Worm (Caenorhabditis elegans): ENCODE results near the gene F09F9.2.

Gene F09F9.2

DNA sequence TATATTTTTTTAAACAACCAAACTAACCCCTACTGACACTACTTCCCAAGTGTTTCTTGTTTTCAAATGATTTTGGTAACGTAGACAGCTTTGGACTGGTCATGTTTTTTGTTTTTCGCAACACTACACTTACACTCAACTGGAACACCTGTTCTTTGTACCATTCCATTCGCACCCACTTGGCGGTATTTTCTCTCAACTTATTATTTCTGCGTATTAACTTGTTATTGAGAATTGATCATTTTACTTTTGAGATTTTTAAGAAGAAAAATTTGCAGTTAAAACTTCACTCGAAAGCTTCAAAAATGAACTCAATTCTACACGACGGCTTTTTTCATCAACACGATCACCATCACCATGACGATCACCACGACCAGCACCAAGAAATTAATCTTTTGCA is 23.6 kb upstream of the F09F9.2 start, which contains the start of gene ZK470.2:
Gene ZK470.2, plus strand, starts transcription at position 301 of the 400 bp plus-strand sequence.
- no peak for TF ChIP-seq fos-1 (tag; optimal IDR thresholded peaks at IDR 0.05)
- no peak for TF ChIP-seq fkh-2 (tag; optimal IDR thresholded peaks at IDR 0.05)
- no peak for TF ChIP-seq elt-1 (tag; optimal IDR thresholded peaks at IDR 0.05)
- TF ChIP-seq pha-4 (tag; optimal IDR thresholded peaks at IDR 0.05): no peak
- TF ChIP-seq eor-1 (tag; optimal IDR thresholded peaks at IDR 0.05): no peak
- TF ChIP-seq ceh-9 (tag; optimal IDR thresholded peaks at IDR 0.05): no peak
- no peak for TF ChIP-seq egl-5 (tag; optimal IDR thresholded peaks at IDR 0.05)
- TF ChIP-seq unc-39 (tag; optimal IDR thresholded peaks at IDR 0.05): no peak
- no peak for TF ChIP-seq zag-1 (tag; optimal IDR thresholded peaks at IDR 0.05)
- TF ChIP-seq nhr-23 (tag; optimal IDR thresholded peaks at IDR 0.05): no peak
- no peak for TF ChIP-seq lin-15B (tag; optimal IDR thresholded peaks at IDR 0.05)
- no peak for TF ChIP-seq nhr-28 (tag; optimal IDR thresholded peaks at IDR 0.05)
- no peak for TF ChIP-seq mml-1 (tag; optimal IDR thresholded peaks at IDR 0.05)
- TF ChIP-seq hmg-11 (tag; optimal IDR thresholded peaks at IDR 0.05): no peak
- no peak for TF ChIP-seq ZK546.5 (tag; optimal IDR thresholded peaks at IDR 0.05)
- TF ChIP-seq fkh-10 (GFP tag; optimal IDR thresholded peaks at IDR 0.05): no peak

DNA sequence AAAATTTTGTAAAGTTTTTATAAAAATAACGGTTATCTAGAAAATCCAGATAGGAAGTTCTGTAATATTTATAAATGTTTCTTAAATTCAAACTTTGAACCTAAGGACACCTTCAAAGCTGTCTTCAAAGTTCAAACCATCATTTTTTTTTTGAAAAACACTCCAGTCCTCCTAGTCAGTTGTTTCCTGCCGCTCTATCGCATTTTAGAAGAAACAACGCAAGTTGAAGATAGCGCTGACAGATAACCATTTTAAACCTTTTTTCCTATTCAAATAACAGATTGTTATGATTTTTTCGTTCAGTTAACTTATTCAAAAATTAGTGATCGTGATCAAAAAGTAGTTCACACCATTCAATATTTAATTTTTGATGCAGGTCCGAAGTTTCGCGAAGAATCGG is 22.1 kb upstream of the F09F9.2 start:
- TF ChIP-seq pqm-1 (tag; optimal IDR thresholded peaks at IDR 0.05) (peak; percentile 15), egl-5 (tag; optimal IDR thresholded peaks at IDR 0.05) (no peak), lin-39 (tag; optimal IDR thresholded peaks at IDR 0.05) (no peak), nfya-1 (tag; optimal IDR thresholded peaks at IDR 0.05; ENCODE audit: insufficient read depth) (peak; percentile 9), ceh-16 (tag; optimal IDR thresholded peaks at IDR 0.05) (no peak), ama-1 (optimal IDR thresholded peaks at IDR 0.05) (peak; percentile 58), elt-2 (tag; optimal IDR thresholded peaks at IDR 0.05) (peak; percentile 18)

DNA sequence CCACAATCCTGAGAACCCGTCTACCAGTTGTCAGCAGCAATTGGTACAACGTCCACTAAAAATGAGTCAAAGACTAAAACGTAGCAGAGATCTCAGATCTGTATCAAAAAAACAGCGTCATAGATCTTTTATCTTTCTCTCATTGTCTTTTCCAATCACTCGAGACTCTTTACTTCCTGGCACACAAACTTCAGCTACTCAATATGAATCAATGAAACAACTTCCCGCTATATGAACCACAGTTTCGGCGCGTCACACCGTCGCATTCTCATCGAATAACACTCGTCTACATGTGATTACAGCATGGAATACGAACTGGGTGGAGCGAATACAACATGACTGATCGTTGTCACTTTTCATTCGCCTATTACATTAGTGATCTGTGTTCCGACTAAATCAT is 21.0 kb upstream of the F09F9.2 start:
- TF ChIP-seq nhr-43 (tag; optimal IDR thresholded peaks at IDR 0.05; ENCODE audit: poor library complexity, severe bottlenecking) (peak; percentile 95), nhr-23 (tag; optimal IDR thresholded peaks at IDR 0.05) (peak; percentile 94), eor-1 (tag; optimal IDR thresholded peaks at IDR 0.05) (no peak), nhr-25 (tag; optimal IDR thresholded peaks at IDR 0.05) (peak; percentile 88), elt-1 (tag; optimal IDR thresholded peaks at IDR 0.05) (peak; percentile 48), nhr-76 (tag; optimal IDR thresholded peaks at IDR 0.05) (no peak), nfya-1 (tag; optimal IDR thresholded peaks at IDR 0.05; ENCODE audit: insufficient read depth) (peak; percentile 44), unc-39 (tag; optimal IDR thresholded peaks at IDR 0.05) (no peak), jun-1 (tag; optimal IDR thresholded peaks at IDR 0.05) (peak; percentile 69), fkh-10 (GFP tag; optimal IDR thresholded peaks at IDR 0.05) (no peak), ama-1 (optimal IDR thresholded peaks at IDR 0.05) (no peak), elt-3 (tag; optimal IDR thresholded peaks at IDR 0.05) (peak; percentile 22 to 37 (median 29)), pqm-1 (tag; optimal IDR thresholded peaks at IDR 0.05) (peak; percentile 43), mml-1 (tag; optimal IDR thresholded peaks at IDR 0.05) (no peak), mdl-1 (tag; optimal IDR thresholded peaks at IDR 0.05) (no peak), egl-5 (tag; optimal IDR thresholded peaks at IDR 0.05) (peak; percentile 28), lin-15B (tag; optimal IDR thresholded peaks at IDR 0.05) (no peak), R02D3.7 (tag; optimal IDR thresholded peaks at IDR 0.05) (no peak), fkh-2 (tag; optimal IDR thresholded peaks at IDR 0.05) (no peak), snpc-4 (tag; optimal IDR thresholded peaks at IDR 0.05) (no peak), egl-27 (tag; optimal IDR thresholded peaks at IDR 0.05) (peak; percentile 1), tbx-2 (tag; optimal IDR thresholded peaks at IDR 0.05) (peak; percentile 56), nhr-237 (tag; optimal IDR thresholded peaks at IDR 0.05) (no peak), ZK546.5 (tag; optimal IDR thresholded peaks at IDR 0.05) (no peak), skn-1 (tag; optimal IDR thresholded peaks at IDR 0.05) (no peak), ztf-4 (tag; optimal IDR thresholded peaks at IDR 0.05) (peak; percentile 79), ceh-28 (tag; optimal IDR thresholded peaks at IDR 0.05) (peak; percentile 76), ceh-82 (tag; optimal IDR thresholded peaks at IDR 0.05) (no peak), nhr-77 (tag; optimal IDR thresholded peaks at IDR 0.05) (no peak)

- TF ChIP-seq nfya-1 (tag; optimal IDR thresholded peaks at IDR 0.05; ENCODE audit: insufficient read depth): peak; percentile 6
- no peak for TF ChIP-seq nhr-237 (tag; optimal IDR thresholded peaks at IDR 0.05)
Observed at ce11 chrX:4131354-4131753, 20.1 kb upstream of the F09F9.2 start.
